Worm (Caenorhabditis elegans) whole organism, midembryonic: ENCODE results near the gene unc-103.

Experiments used
- T22C8.4 ChIP-seq: fragments of 200-800 bp; sonication (Bioruptor generic); IDR thresholded peaks from 2 replicates; pipeline ENCODE4 v1.3.6; 2022; ENCODE audit warnings: missing genetic modification characterization, missing compliant biosample characterization
- klf-2 ChIP-seq: fragments of 200-800 bp; sonication (Bioruptor generic); conservative IDR thresholded peaks from 2 replicates; pipeline ENCODE4 v1.3.6; 2022; ENCODE audit warnings: missing genetic modification reagents, missing genetic modification characterization, missing compliant biosample characterization
- ref-1 ChIP-seq: fragments of 200-800 bp; sonication (Bioruptor generic); conservative IDR thresholded peaks from 2 replicates; pipeline ENCODE4 v1.3.6; 2022; ENCODE audit warnings: missing genetic modification reagents, missing genetic modification characterization, missing compliant biosample characterization
- tab-1 ChIP-seq: fragments of 200-800 bp; sonication (Bioruptor generic); IDR thresholded peaks from 2 replicates; pipeline ENCODE4 v1.3.6; 2022; ENCODE audit warnings: missing genetic modification characterization, missing compliant biosample characterization
- ztf-29 ChIP-seq: fragments of 200-800 bp; sonication (Bioruptor generic); IDR thresholded peaks from 2 replicates; pipeline ENCODE4 v1.3.6; 2022; ENCODE audit warnings: missing genetic modification reagents, missing genetic modification characterization, missing compliant biosample characterization

- TF ChIP-seq klf-2 (no peak), ref-1 (GFP tag; lab: Robert Waterston, UW) (no peak), T22C8.4 (GFP tag; lab: Robert Waterston, UW) (no peak), ztf-29 (GFP tag; lab: Robert Waterston, UW) (no peak), tab-1 (GFP tag; lab: Robert Waterston, UW) (no peak)
These were observed 26.8 kb upstream of the unc-103 start for ce11 chrIII:4088338-4088918.
